Fruit fly (Drosophila melanogaster): Measurements from ENCODE around the gene Sfp24Bd.

The Sfp24Bd gene

dm6 chr2L:3669034-3669433, at the start of gene Sfp24Bd:
Sfp24Bd (minus strand) TSS chr2L:3669134.
- TF ChIP-seq CG11294 (GFP tag; IDR thresholded peaks at IDR 0.05), result no peak
- no peak for TF ChIP-seq CG32006 (GFP tag; optimal IDR thresholded peaks at IDR 0.05)
- TF ChIP-seq Hr38 (GFP tag; optimal IDR thresholded peaks at IDR 0.05), result no peak

DNA sequence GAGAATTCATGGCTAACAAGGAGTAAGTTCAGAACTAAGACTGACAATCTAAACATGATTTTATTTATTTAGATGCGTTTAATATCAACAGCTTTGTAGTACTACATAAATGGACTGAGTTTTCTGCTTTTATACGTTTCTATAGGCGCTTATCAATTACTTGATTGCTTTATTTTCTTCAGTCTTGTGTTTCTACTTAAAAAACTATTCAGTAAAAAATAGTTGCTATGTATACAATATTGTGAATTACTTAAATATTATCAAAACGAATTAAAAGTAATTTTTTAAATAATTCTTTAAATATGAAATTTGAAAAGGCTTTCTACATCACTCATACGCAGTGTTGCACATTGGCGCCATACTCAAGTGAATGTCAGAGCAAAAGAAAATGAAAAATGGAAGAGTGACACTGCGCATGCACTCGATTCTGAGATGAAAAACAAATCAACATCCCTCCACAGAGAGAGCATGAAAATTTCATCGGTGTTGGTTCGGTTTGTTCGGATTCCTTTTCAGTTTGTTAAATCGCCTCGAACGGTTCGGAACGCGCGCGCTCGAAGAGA, 48.8 kb upstream of the Sfp24Bd start, which contains the start of the genes lectin-24A and Shaw:
Gene lectin-24A (minus strand): TSS at position 101 of the 563 bp plus-strand sequence.
Gene Shaw (plus strand): TSS at position 513 of the 563 bp plus-strand sequence.
- no peak for TF ChIP-seq CG10669 (GFP tag; optimal IDR thresholded peaks at IDR 0.05)
- no peak for TF ChIP-seq CG15336 (GFP tag; IDR thresholded peaks at IDR 0.05)
- TF ChIP-seq CG7368 (GFP tag; optimal IDR thresholded peaks at IDR 0.05), result no peak
- peak; percentile 11 for TF ChIP-seq achi (GFP tag; optimal IDR thresholded peaks at IDR 0.05)
- TF ChIP-seq Sox15 (GFP tag; optimal IDR thresholded peaks at IDR 0.05), result no peak

- TF ChIP-seq Sox15 (GFP tag; optimal IDR thresholded peaks at IDR 0.05), result no peak
- no peak for TF ChIP-seq OdsH (GFP tag; optimal IDR thresholded peaks at IDR 0.05)
- no peak for TF ChIP-seq cyc (GFP tag; optimal IDR thresholded peaks at IDR 0.05)
- no peak for TF ChIP-seq CG31627 (GFP tag; optimal IDR thresholded peaks at IDR 0.05)
- peak; percentile 14 for TF ChIP-seq fkh (GFP tag; optimal IDR thresholded peaks at IDR 0.05)
- TF ChIP-seq Eip78C (GFP tag), result peak; percentile 62
- TF ChIP-seq vri (GFP tag; optimal IDR thresholded peaks at IDR 0.05), result peak; percentile 33
- no peak for TF ChIP-seq pdm3 (GFP tag; optimal IDR thresholded peaks at IDR 0.05)
- TF ChIP-seq Met (GFP tag; optimal IDR thresholded peaks at IDR 0.05), result peak; percentile 5
- peak; percentile 4 for TF ChIP-seq Hr4 (GFP tag; optimal IDR thresholded peaks at IDR 0.05)
- no peak for TF ChIP-seq CG3032 (tag; optimal IDR thresholded peaks at IDR 0.05)
- TF ChIP-seq CG8632 (GFP tag; optimal IDR thresholded peaks at IDR 0.05), result no peak
- peak; percentile 44; the same call in 1 of the 3 replicates for TF ChIP-seq eg (GFP tag; IDR thresholded peaks at IDR 0.05)
- peak; percentile 9 for TF ChIP-seq svp (GFP tag)
Measured at dm6 chr2L:3713545-3714156, 44.7 kb upstream of the Sfp24Bd start.

dm6 chr2L:3712949-3713416, 44.0 kb upstream of the Sfp24Bd start, which contains the start of the genes CG31955 and CG2818:
CG31955 (minus strand) TSS chr2L:3713105.
CG2818 (plus strand) TSS chr2L:3713360.
- TF ChIP-seq Sox14 (GFP tag; optimal IDR thresholded peaks at IDR 0.05) (peak; percentile 25), Eip75B (GFP tag; optimal IDR thresholded peaks at IDR 0.05) (peak; percentile 0), pdm3 (GFP tag; optimal IDR thresholded peaks at IDR 0.05) (peak; percentile 40), Hr39 (GFP tag; optimal IDR thresholded peaks at IDR 0.05) (peak; percentile 41), CG3919 (GFP tag; optimal IDR thresholded peaks at IDR 0.05) (peak; percentile 21), Eip93F (GFP tag; optimal IDR thresholded peaks at IDR 0.05) (no peak), CG8319 (GFP tag; optimal IDR thresholded peaks at IDR 0.05) (no peak), Smox (GFP tag; optimal IDR thresholded peaks at IDR 0.05) (peak; percentile 32), OdsH (GFP tag; optimal IDR thresholded peaks at IDR 0.05) (peak; percentile 11), CG15336 (GFP tag; IDR thresholded peaks at IDR 0.05) (no peak; the same call in 1 of the 2 replicates), svp (GFP tag) (peak; percentile 74), CG1621 (tag; optimal IDR thresholded peaks at IDR 0.05) (no peak), Eip78C (GFP tag) (peak; percentile 22), spab (GFP tag; optimal IDR thresholded peaks at IDR 0.05) (no peak), lz (GFP tag; optimal IDR thresholded peaks at IDR 0.05) (peak; percentile 11), CG34406 (GFP tag; optimal IDR thresholded peaks at IDR 0.05) (no peak), fd59A (GFP tag; optimal IDR thresholded peaks at IDR 0.05) (no peak), Met (GFP tag; optimal IDR thresholded peaks at IDR 0.05) (peak; percentile 43), dsx (GFP tag; optimal IDR thresholded peaks at IDR 0.05; ENCODE audit: poor library complexity, severe bottlenecking) (peak; percentile 46), salr (GFP tag; optimal IDR thresholded peaks at IDR 0.05) (no peak), esn (GFP tag; optimal IDR thresholded peaks at IDR 0.05) (peak; percentile 7), achi (GFP tag; optimal IDR thresholded peaks at IDR 0.05) (peak; percentile 41), Hr4 (GFP tag; optimal IDR thresholded peaks at IDR 0.05) (peak; percentile 64), topi (GFP tag; optimal IDR thresholded peaks at IDR 0.05) (peak; percentile 18), CG10669 (GFP tag; optimal IDR thresholded peaks at IDR 0.05) (no peak), CG16779 (tag; optimal IDR thresholded peaks at IDR 0.05) (no peak)
